Fruit fly (Drosophila melanogaster): ENCODE data around the gene HLH4C.

The HLH4C gene

dm6 chrX:4647316-4648046 is at the start of gene HLH4C, which contains the start of gene mRpL30:
Gene HLH4C, minus strand, starts transcription at chrX:4647414.
Gene mRpL30, plus strand, starts transcription at chrX:4647871.
- TF ChIP-seq Dfd (GFP tag; optimal IDR thresholded peaks at IDR 0.05) (no peak), rgr (GFP tag; optimal IDR thresholded peaks at IDR 0.05) (no peak), CG9705 (GFP tag; optimal IDR thresholded peaks at IDR 0.05) (no peak), tai (GFP tag; optimal IDR thresholded peaks at IDR 0.05) (no peak), ey (GFP tag; optimal IDR thresholded peaks at IDR 0.05) (no peak), dsf (GFP tag; optimal IDR thresholded peaks at IDR 0.05; ENCODE audit: borderline replicate concordance) (no peak), Rel (GFP tag; optimal IDR thresholded peaks at IDR 0.05) (no peak), Rel (tag; optimal IDR thresholded peaks at IDR 0.05) (no peak), OdsH (GFP tag; optimal IDR thresholded peaks at IDR 0.05) (no peak), fru (GFP tag; optimal IDR thresholded peaks at IDR 0.05) (no peak), Hr83 (GFP tag; optimal IDR thresholded peaks at IDR 0.05; ENCODE audit: poor library complexity, severe bottlenecking) (no peak)

dm6 chrX:4694104-4694503 is 46.9 kb upstream of the HLH4C start:
- TF ChIP-seq lola (GFP tag; optimal IDR thresholded peaks at IDR 0.05) (no peak), dmrt93B (GFP tag; optimal IDR thresholded peaks at IDR 0.05) (no peak), Sp1 (GFP tag; optimal IDR thresholded peaks at IDR 0.05) (no peak), CrebA (GFP tag; optimal IDR thresholded peaks at IDR 0.05; ENCODE audit: borderline replicate concordance) (no peak), rgr (GFP tag; optimal IDR thresholded peaks at IDR 0.05) (no peak), Jra (GFP tag; optimal IDR thresholded peaks at IDR 0.05) (no peak), CG9705 (GFP tag; optimal IDR thresholded peaks at IDR 0.05) (no peak), OdsH (GFP tag; optimal IDR thresholded peaks at IDR 0.05) (no peak), br (GFP tag; optimal IDR thresholded peaks at IDR 0.05) (no peak), foxo (GFP tag; optimal IDR thresholded peaks at IDR 0.05) (no peak), GATAd (GFP tag; optimal IDR thresholded peaks at IDR 0.05) (no peak), Vsx2 (GFP tag; optimal IDR thresholded peaks at IDR 0.05; ENCODE audit: partially characterized antibody) (no peak), Dif (GFP tag; optimal IDR thresholded peaks at IDR 0.05; ENCODE audit: partially characterized antibody) (no peak), psq (GFP tag; optimal IDR thresholded peaks at IDR 0.05) (no peak)

dm6 chrX:4692963-4693362 is 45.7 kb upstream of the HLH4C start:
- TF ChIP-seq OdsH (GFP tag; optimal IDR thresholded peaks at IDR 0.05) (no peak), br (GFP tag; optimal IDR thresholded peaks at IDR 0.05) (no peak), HLH106 (tag; optimal IDR thresholded peaks at IDR 0.05) (no peak), sv (GFP tag; optimal IDR thresholded peaks at IDR 0.05) (no peak), ey (GFP tag; optimal IDR thresholded peaks at IDR 0.05) (no peak), woc (GFP tag; optimal IDR thresholded peaks at IDR 0.05) (no peak), Sp1 (GFP tag; optimal IDR thresholded peaks at IDR 0.05) (no peak)

DNA sequence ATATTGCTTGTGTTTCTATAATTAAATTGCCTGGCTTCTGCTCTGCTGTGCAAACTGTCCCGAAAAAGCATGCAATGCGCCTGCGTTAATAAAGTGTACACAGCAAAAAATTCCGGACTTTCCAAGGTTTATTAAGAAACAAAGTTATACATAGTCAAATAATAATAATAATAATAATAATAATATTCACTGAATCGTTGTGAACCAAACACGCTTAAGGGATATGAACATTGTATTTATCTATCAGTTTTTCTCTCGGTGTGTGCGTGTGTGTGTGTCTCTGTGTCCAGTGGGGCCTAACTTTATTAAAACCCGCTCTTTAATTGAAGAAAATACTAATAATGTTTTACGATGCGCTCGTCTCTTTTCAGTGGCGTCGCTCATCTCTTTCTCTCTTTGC is 44.0 kb upstream of the HLH4C start:
- TF ChIP-seq HLH106 (tag; optimal IDR thresholded peaks at IDR 0.05): peak; percentile 30
- TF ChIP-seq rgr (GFP tag; optimal IDR thresholded peaks at IDR 0.05): peak; percentile 10
- TF ChIP-seq Abd-B (GFP tag; optimal IDR thresholded peaks at IDR 0.05): no peak
- TF ChIP-seq Vsx2 (GFP tag; optimal IDR thresholded peaks at IDR 0.05; ENCODE audit: partially characterized antibody): no peak
- peak; percentile 1 for TF ChIP-seq Sp1 (GFP tag; optimal IDR thresholded peaks at IDR 0.05)
- TF ChIP-seq foxo (GFP tag; optimal IDR thresholded peaks at IDR 0.05): peak in 1 of 2 experiments; percentile 19

DNA sequence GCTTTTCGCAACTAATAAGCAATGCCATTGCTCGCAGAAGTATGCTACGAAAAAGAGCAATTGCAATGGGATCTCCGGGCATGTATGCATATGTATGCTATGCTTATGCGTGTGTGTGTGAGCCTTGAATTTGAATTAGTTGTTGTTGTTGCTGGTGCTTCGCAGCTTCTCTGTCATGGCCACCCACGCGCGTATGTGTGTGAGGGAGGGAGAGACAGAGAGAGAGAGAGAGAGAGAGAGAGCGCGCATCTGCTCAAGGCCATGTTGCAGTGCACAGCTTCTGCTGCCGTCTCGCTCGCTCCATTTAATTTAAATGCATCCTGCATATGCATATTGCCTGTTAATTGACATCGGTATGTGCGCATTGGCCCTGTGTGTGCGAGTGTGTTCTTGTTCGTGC is 43.6 kb upstream of the HLH4C start:
- TF ChIP-seq jim (GFP tag; optimal IDR thresholded peaks at IDR 0.05) (no peak), N (GFP tag; optimal IDR thresholded peaks at IDR 0.05) (no peak), Abd-B (GFP tag; optimal IDR thresholded peaks at IDR 0.05) (no peak), CG32264 (GFP tag; optimal IDR thresholded peaks at IDR 0.05) (no peak), lola (GFP tag; optimal IDR thresholded peaks at IDR 0.05) (no peak), OdsH (GFP tag; optimal IDR thresholded peaks at IDR 0.05) (no peak), h (GFP tag; optimal IDR thresholded peaks at IDR 0.05) (no peak), Myc (optimal IDR thresholded peaks at IDR 0.05) (no peak), Vsx2 (GFP tag; optimal IDR thresholded peaks at IDR 0.05; ENCODE audit: partially characterized antibody) (no peak), HLH106 (tag; optimal IDR thresholded peaks at IDR 0.05) (no peak), sv (GFP tag; optimal IDR thresholded peaks at IDR 0.05) (no peak), tai (GFP tag; optimal IDR thresholded peaks at IDR 0.05) (no peak), CrebA (GFP tag; optimal IDR thresholded peaks at IDR 0.05; ENCODE audit: borderline replicate concordance) (no peak), GATAd (GFP tag; optimal IDR thresholded peaks at IDR 0.05) (no peak), sage (GFP tag; optimal IDR thresholded peaks at IDR 0.05) (no peak), Dfd (GFP tag; optimal IDR thresholded peaks at IDR 0.05) (no peak)
